Worm (Caenorhabditis elegans): ENCODE results near the gene Y43E12A.2.
A peak's percentile ranks its signal among the peaks of the same experiment; 100 is the strongest.
"Not testable (repeated sequence)": the region's sequence is repeated elsewhere in the genome, so short reads cannot be mapped to it uniquely, and the experiment has no call there.

The Y43E12A.2 gene

ce11 chrIV:10978641-10979040 lies 3.2 kb upstream of the Y43E12A.2 start:
- TF ChIP-seq nhr-12 (tag; optimal IDR thresholded peaks at IDR 0.05) (no peak), nhr-25 (tag; optimal IDR thresholded peaks at IDR 0.05) (peak; percentile 61)

- TF ChIP-seq egl-5 (tag; optimal IDR thresholded peaks at IDR 0.05) (peak; percentile 12), nhr-43 (tag; optimal IDR thresholded peaks at IDR 0.05; ENCODE audit: poor library complexity, severe bottlenecking) (no peak), lin-39 (tag; optimal IDR thresholded peaks at IDR 0.05) (peak; percentile 34), ceh-16 (tag; optimal IDR thresholded peaks at IDR 0.05) (no peak), unc-62 (GFP tag; optimal IDR thresholded peaks at IDR 0.05) (no peak), mml-1 (tag; optimal IDR thresholded peaks at IDR 0.05) (no peak), tbx-2 (tag; optimal IDR thresholded peaks at IDR 0.05) (no peak), nhr-67 (tag; optimal IDR thresholded peaks at IDR 0.05) (no peak), sea-2 (GFP tag; optimal IDR thresholded peaks at IDR 0.05) (no peak), nfya-1 (tag; optimal IDR thresholded peaks at IDR 0.05; ENCODE audit: insufficient read depth) (peak; percentile 30), daf-12 (tag; optimal IDR thresholded peaks at IDR 0.05) (no peak), pha-4 (tag; optimal IDR thresholded peaks at IDR 0.05) (no peak), ama-1 (optimal IDR thresholded peaks at IDR 0.05) (no peak), fkh-10 (GFP tag; optimal IDR thresholded peaks at IDR 0.05) (peak; percentile 53)
These were observed 2.2 kb upstream of the Y43E12A.2 start for ce11 chrIV:10979689-10980088.

ce11 chrIV:10980628-10981027 lies 1.2 kb upstream of the Y43E12A.2 start:
- TF ChIP-seq daf-12 (tag; optimal IDR thresholded peaks at IDR 0.05) (no peak), elt-1 (tag; optimal IDR thresholded peaks at IDR 0.05) (no peak), fos-1 (tag; optimal IDR thresholded peaks at IDR 0.05) (no peak), elt-2 (tag; optimal IDR thresholded peaks at IDR 0.05) (peak; percentile 17), nhr-12 (tag; optimal IDR thresholded peaks at IDR 0.05) (no peak), mml-1 (tag; optimal IDR thresholded peaks at IDR 0.05) (no peak), lsy-12 (tag; optimal IDR thresholded peaks at IDR 0.05) (no peak), nhr-25 (tag; optimal IDR thresholded peaks at IDR 0.05) (peak; percentile 6), eor-1 (tag; optimal IDR thresholded peaks at IDR 0.05) (no peak), ceh-16 (tag; optimal IDR thresholded peaks at IDR 0.05) (no peak), pha-4 (tag; optimal IDR thresholded peaks at IDR 0.05) (peak; percentile 38)

- TF ChIP-seq nhr-25 (tag; optimal IDR thresholded peaks at IDR 0.05) (no peak), pqm-1 (tag; optimal IDR thresholded peaks at IDR 0.05) (no peak), mdl-1 (tag; optimal IDR thresholded peaks at IDR 0.05) (no peak), lin-15B (tag; optimal IDR thresholded peaks at IDR 0.05) (no peak), unc-62 (GFP tag; optimal IDR thresholded peaks at IDR 0.05) (no peak), lsy-12 (tag; optimal IDR thresholded peaks at IDR 0.05) (no peak), nhr-237 (tag; optimal IDR thresholded peaks at IDR 0.05) (no peak), ceh-82 (tag; optimal IDR thresholded peaks at IDR 0.05) (no peak), fkh-2 (tag; optimal IDR thresholded peaks at IDR 0.05) (no peak), nhr-11 (tag; optimal IDR thresholded peaks at IDR 0.05) (no peak), R02D3.7 (tag; optimal IDR thresholded peaks at IDR 0.05) (no peak), lin-39 (tag; optimal IDR thresholded peaks at IDR 0.05) (no peak), nhr-28 (tag; optimal IDR thresholded peaks at IDR 0.05) (no peak), ceh-9 (tag; optimal IDR thresholded peaks at IDR 0.05) (no peak)
These were observed 3.7 kb downstream of the Y43E12A.2 start, which contains the start of gene cyb-2.1 for ce11 chrIV:10985568-10986035. Gene cyb-2.1, plus strand, starts transcription at chrIV:10985985.

ce11 chrIV:10987342-10987945 lies 5.6 kb downstream of the Y43E12A.2 start, which contains the start of gene Y43E12A.3:
Gene Y43E12A.3, plus strand, starts transcription at chrIV:10987895.
- TF ChIP-seq unc-62 (GFP tag; optimal IDR thresholded peaks at IDR 0.05); nhr-43 (tag; optimal IDR thresholded peaks at IDR 0.05; ENCODE audit: poor library complexity, severe bottlenecking); ZK546.5 (tag; optimal IDR thresholded peaks at IDR 0.05): not testable (repeated sequence)

- TF ChIP-seq elt-3 (tag; optimal IDR thresholded peaks at IDR 0.05) (no peak), skn-1 (tag; optimal IDR thresholded peaks at IDR 0.05) (no peak), R02D3.7 (tag; optimal IDR thresholded peaks at IDR 0.05) (no peak), nhr-237 (tag; optimal IDR thresholded peaks at IDR 0.05) (no peak), mml-1 (tag; optimal IDR thresholded peaks at IDR 0.05) (no peak), aly-2 (tag; optimal IDR thresholded peaks at IDR 0.05) (no peak), egl-5 (tag; optimal IDR thresholded peaks at IDR 0.05) (no peak), lsy-12 (tag; optimal IDR thresholded peaks at IDR 0.05) (no peak), ztf-4 (tag; optimal IDR thresholded peaks at IDR 0.05) (no peak), zag-1 (tag; optimal IDR thresholded peaks at IDR 0.05) (no peak), egl-27 (tag; optimal IDR thresholded peaks at IDR 0.05) (no peak), jun-1 (tag; optimal IDR thresholded peaks at IDR 0.05) (no peak), unc-39 (tag; optimal IDR thresholded peaks at IDR 0.05) (no peak), pha-4 (tag; optimal IDR thresholded peaks at IDR 0.05) (no peak), elt-1 (tag; optimal IDR thresholded peaks at IDR 0.05) (no peak), tbx-2 (tag; optimal IDR thresholded peaks at IDR 0.05) (no peak), nhr-12 (tag; optimal IDR thresholded peaks at IDR 0.05) (no peak), nfya-1 (tag; optimal IDR thresholded peaks at IDR 0.05; ENCODE audit: insufficient read depth) (no peak)
These were observed 8.8 kb downstream of the Y43E12A.2 start, which contains the start of gene F13H10.5 for ce11 chrIV:10990699-10991098. Gene F13H10.5, plus strand, starts transcription at chrIV:10990999.
